Fruit fly (Drosophila melanogaster): ENCODE measurements around the gene CG33490.

dm6 chr3L:11523286-11523685 lies 51.2 kb downstream of the CG33490 start:
- TF ChIP-seq usp (GFP tag; optimal IDR thresholded peaks at IDR 0.05), result no peak
- no peak for TF ChIP-seq pan (optimal IDR thresholded peaks at IDR 0.05)
- no peak for TF ChIP-seq CG8478 (optimal IDR thresholded peaks at IDR 0.05)

All from whole organism.